ENCODE assay signal across 1 fruit fly cellular context in the genomic region with DNA sequence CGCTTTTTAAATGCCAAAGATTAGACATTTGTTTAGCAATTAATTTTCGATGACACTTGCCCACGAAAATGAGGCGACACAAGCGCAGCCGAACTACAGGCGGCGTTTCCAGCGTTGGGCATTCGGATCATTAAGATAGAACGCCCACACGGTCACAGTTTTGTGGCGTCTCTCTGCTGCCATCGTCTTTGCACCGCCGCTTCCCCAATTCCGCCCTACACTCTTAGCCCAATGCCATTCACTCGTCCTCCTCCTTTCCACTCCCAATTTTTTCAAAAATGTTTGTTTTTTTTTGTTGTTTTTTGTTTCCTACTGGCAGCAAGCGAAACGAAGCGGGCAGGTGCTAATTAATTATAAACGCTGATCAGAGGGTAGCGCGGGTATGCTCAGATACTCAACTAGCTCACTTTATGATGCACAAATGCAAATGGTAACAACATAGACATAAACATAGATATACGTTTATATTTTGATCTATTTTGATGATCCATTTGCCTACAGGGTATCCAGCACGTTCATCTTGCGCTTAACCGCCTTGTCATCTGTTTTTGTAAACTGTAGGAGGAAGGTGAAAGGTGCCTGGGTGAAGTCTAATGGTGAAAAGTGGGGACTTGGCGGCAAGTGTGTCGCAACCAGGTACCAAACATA.
TF ChIP-seq lines count a peak whose summit lies in the region.

No protein-coding gene starts in this region.

TF ChIP-seq in whole organism, embryonic, 481 proteins besides CTCF, POLR2A, EP300 and RAD21 (continued from another document and continues in another):
- peak; percentile 43 for TF ChIP-seq CG8359 (GFP tag; optimal IDR thresholded peaks at IDR 0.05; lab: Kevin White, UChicago; ENCODE audit: borderline replicate concordance)
- peak; percentile 76 for TF ChIP-seq chn (GFP tag; optimal IDR thresholded peaks at IDR 0.05; lab: Kevin White, UChicago)
- no peak for TF ChIP-seq HLHmδ (GFP tag; optimal IDR thresholded peaks at IDR 0.05; lab: Kevin White, UChicago)
- peak; percentile 82; the same call in 1 of the 2 replicates for TF ChIP-seq ranshi (GFP tag; IDR thresholded peaks at IDR 0.05; lab: Robert Waterston, UW)
- TF ChIP-seq tap (tag; optimal IDR thresholded peaks at IDR 0.05; lab: Kevin White, UChicago) = peak; percentile 65
- TF ChIP-seq CG10654 (GFP tag; optimal IDR thresholded peaks at IDR 0.05; lab: Kevin White, UChicago) = peak; percentile 72
- peak; percentile 43 for TF ChIP-seq MTF-1 (GFP tag; optimal IDR thresholded peaks at IDR 0.05; lab: Kevin White, UChicago; ENCODE audit: borderline replicate concordance)
- TF ChIP-seq CG10543 (GFP tag; optimal IDR thresholded peaks at IDR 0.05; lab: Kevin White, UChicago) = no peak
- TF ChIP-seq tll (GFP tag; optimal IDR thresholded peaks at IDR 0.05; lab: Kevin White, UChicago) = no peak
- TF ChIP-seq twi (tag; optimal IDR thresholded peaks at IDR 0.05; lab: Kevin White, UChicago) = peak; percentile 32
- no peak for TF ChIP-seq lov (optimal IDR thresholded peaks at IDR 0.05; lab: Kevin White, UChicago)
- peak; percentile 81; the same call in 2 of the 3 replicates for TF ChIP-seq lov (GFP tag; IDR thresholded peaks at IDR 0.05; lab: Robert Waterston, UW)
- peak; percentile 23 for TF ChIP-seq CG30020 (tag; optimal IDR thresholded peaks at IDR 0.05; lab: Kevin White, UChicago)
- TF ChIP-seq CG18476 (GFP tag; optimal IDR thresholded peaks at IDR 0.05; lab: Kevin White, UChicago) = peak; percentile 66
- peak; percentile 84 for TF ChIP-seq esg (GFP tag; conservative IDR thresholded peaks at IDR 0.05; lab: Robert Waterston, UW)
- TF ChIP-seq CG7928 (GFP tag; optimal IDR thresholded peaks at IDR 0.05; lab: Kevin White, UChicago) = peak; percentile 10
- TF ChIP-seq CG12299 (tag; optimal IDR thresholded peaks at IDR 0.05; lab: Kevin White, UChicago) = no peak
- no peak for TF ChIP-seq CG14860 (GFP tag; IDR thresholded peaks at IDR 0.05; lab: Robert Waterston, UW; ENCODE audit: partially characterized antibody)
- TF ChIP-seq CG4424 (GFP tag; optimal IDR thresholded peaks at IDR 0.05; lab: Kevin White, UChicago) = peak; percentile 80
- TF ChIP-seq ato (GFP tag; IDR thresholded peaks at IDR 0.05; lab: Robert Waterston, UW; ENCODE audit: partially characterized antibody) = no peak
- peak; percentile 53 for TF ChIP-seq org-1 (GFP tag; optimal IDR thresholded peaks at IDR 0.05; lab: Kevin White, UChicago)
- TF ChIP-seq CG11456 (GFP tag; IDR thresholded peaks at IDR 0.05; lab: Robert Waterston, UW) = peak; percentile 91
- TF ChIP-seq CG11695 (GFP tag; IDR thresholded peaks at IDR 0.05; lab: Robert Waterston, UW) = peak; percentile 82
- TF ChIP-seq NK7.1 (GFP tag; optimal IDR thresholded peaks at IDR 0.05; lab: Kevin White, UChicago) = peak; percentile 53
- peak; percentile 73 for TF ChIP-seq CG30431 (GFP tag; optimal IDR thresholded peaks at IDR 0.05; lab: Kevin White, UChicago)
- TF ChIP-seq dmrt11E (tag; optimal IDR thresholded peaks at IDR 0.05; lab: Kevin White, UChicago) = peak; percentile 71
- TF ChIP-seq PHDP (tag; optimal IDR thresholded peaks at IDR 0.05; lab: Kevin White, UChicago) = peak; percentile 64
- peak; percentile 50 for TF ChIP-seq vfl (GFP tag; optimal IDR thresholded peaks at IDR 0.05; lab: Kevin White, UChicago)
- peak; percentile 83 for TF ChIP-seq CG32767 (GFP tag; IDR thresholded peaks at IDR 0.05; lab: Robert Waterston, UW)
- peak; percentile 24 for TF ChIP-seq CG7556 (GFP tag; optimal IDR thresholded peaks at IDR 0.05; lab: Kevin White, UChicago)
- no peak for TF ChIP-seq CG12236 (GFP tag; optimal IDR thresholded peaks at IDR 0.05; lab: Kevin White, UChicago)
- TF ChIP-seq btn (GFP tag; optimal IDR thresholded peaks at IDR 0.05; lab: Kevin White, UChicago) = peak; percentile 68
- no peak for TF ChIP-seq Hr39 (optimal IDR thresholded peaks at IDR 0.05; lab: Kevin White, UChicago)
- no peak for TF ChIP-seq ash1 (GFP tag; optimal IDR thresholded peaks at IDR 0.05; lab: Kevin White, UChicago)
- peak; percentile 92 for TF ChIP-seq CG1603 (tag; optimal IDR thresholded peaks at IDR 0.05; lab: Kevin White, UChicago)
- peak; percentile 58 for TF ChIP-seq Dip3 (GFP tag; optimal IDR thresholded peaks at IDR 0.05; lab: Kevin White, UChicago)
- peak; percentile 79 for TF ChIP-seq slp2 (GFP tag; optimal IDR thresholded peaks at IDR 0.05; lab: Kevin White, UChicago)
- peak; percentile 47 for TF ChIP-seq CG2202 (tag; optimal IDR thresholded peaks at IDR 0.05; lab: Kevin White, UChicago)
- peak; percentile 56 for TF ChIP-seq danr (GFP tag; IDR thresholded peaks at IDR 0.05; lab: Robert Waterston, UW)
- TF ChIP-seq CG12071 (GFP tag; optimal IDR thresholded peaks at IDR 0.05; lab: Kevin White, UChicago) = peak; percentile 73
- no peak for TF ChIP-seq CG8478 (optimal IDR thresholded peaks at IDR 0.05; lab: Kevin White, UChicago)
- no peak for TF ChIP-seq Trl (optimal IDR thresholded peaks at IDR 0.05; lab: Kevin White, UChicago)
- peak; percentile 76 for TF ChIP-seq Trl (GFP tag; optimal IDR thresholded peaks at IDR 0.05; lab: Kevin White, UChicago)
- TF ChIP-seq CG13123 (GFP tag; optimal IDR thresholded peaks at IDR 0.05; lab: Kevin White, UChicago) = peak; percentile 40
- TF ChIP-seq hbn (GFP tag; IDR thresholded peaks at IDR 0.05; lab: Robert Waterston, UW; ENCODE audit: partially characterized antibody) = no peak
- peak; percentile 83 for TF ChIP-seq fd96Cb (tag; optimal IDR thresholded peaks at IDR 0.05; lab: Kevin White, UChicago)
- peak; percentile 82 for TF ChIP-seq mam (GFP tag; optimal IDR thresholded peaks at IDR 0.05; lab: Kevin White, UChicago)
- TF ChIP-seq Xbp1 (GFP tag; optimal IDR thresholded peaks at IDR 0.05; lab: Kevin White, UChicago) = peak; percentile 75
- peak; percentile 37; the same call in 1 of the 2 replicates for TF ChIP-seq wdn (GFP tag; IDR thresholded peaks at IDR 0.05; lab: Robert Waterston, UW)
- no peak for TF ChIP-seq Scr (GFP tag; IDR thresholded peaks at IDR 0.05; lab: Robert Waterston, UW; ENCODE audit: partially characterized antibody)
- TF ChIP-seq CG6683 (GFP tag; optimal IDR thresholded peaks at IDR 0.05; lab: Kevin White, UChicago) = peak; percentile 23
- TF ChIP-seq trh (GFP tag; optimal IDR thresholded peaks at IDR 0.05; lab: Kevin White, UChicago) = peak; percentile 10
- no peak for TF ChIP-seq CG3838 (GFP tag; optimal IDR thresholded peaks at IDR 0.05; lab: Kevin White, UChicago)
- peak; percentile 53 for TF ChIP-seq CG5180 (GFP tag; optimal IDR thresholded peaks at IDR 0.05; lab: Kevin White, UChicago)
- no peak for TF ChIP-seq unc-4 (GFP tag; IDR thresholded peaks at IDR 0.05; lab: Robert Waterston, UW; ENCODE audit: partially characterized antibody)
- peak; percentile 49 for TF ChIP-seq CG3163 (GFP tag; optimal IDR thresholded peaks at IDR 0.05; lab: Kevin White, UChicago)
- peak; percentile 80 for TF ChIP-seq Antp (GFP tag; optimal IDR thresholded peaks at IDR 0.05; lab: Kevin White, UChicago)
- peak; percentile 80 for TF ChIP-seq CG5245 (GFP tag; optimal IDR thresholded peaks at IDR 0.05; lab: Kevin White, UChicago)
- TF ChIP-seq Fer1 (GFP tag; optimal IDR thresholded peaks at IDR 0.05; lab: Kevin White, UChicago) = peak; percentile 32
- TF ChIP-seq shn (GFP tag; optimal IDR thresholded peaks at IDR 0.05; lab: Kevin White, UChicago) = peak; percentile 56
- TF ChIP-seq ci (GFP tag; IDR thresholded peaks at IDR 0.05; lab: Robert Waterston, UW) = peak; percentile 88
- no peak for TF ChIP-seq h (optimal IDR thresholded peaks at IDR 0.05; lab: Kevin White, UChicago)
- peak; percentile 64; the same call in 2 of the 3 replicates for TF ChIP-seq CG14050 (GFP tag; IDR thresholded peaks at IDR 0.05; lab: Robert Waterston, UW)
- peak; percentile 77 for TF ChIP-seq tin (GFP tag; optimal IDR thresholded peaks at IDR 0.05; lab: Kevin White, UChicago)
- peak; percentile 71 for TF ChIP-seq CG10209 (GFP tag; optimal IDR thresholded peaks at IDR 0.05; lab: Kevin White, UChicago)
- TF ChIP-seq H15 (GFP tag; IDR thresholded peaks at IDR 0.05; lab: Robert Waterston, UW) = peak; percentile 82
- no peak for TF ChIP-seq Bteb2 (GFP tag; optimal IDR thresholded peaks at IDR 0.05; lab: Kevin White, UChicago)
- TF ChIP-seq schlank (tag; optimal IDR thresholded peaks at IDR 0.05; lab: Kevin White, UChicago) = no peak
- TF ChIP-seq CG7357 (GFP tag; IDR thresholded peaks at IDR 0.05; lab: Robert Waterston, UW) = peak; percentile 79; the same call in 2 of the 3 replicates
- peak; percentile 29 for TF ChIP-seq CG9437 (GFP tag; optimal IDR thresholded peaks at IDR 0.05; lab: Kevin White, UChicago)
- TF ChIP-seq B-H1 (GFP tag; IDR thresholded peaks at IDR 0.05; lab: Robert Waterston, UW) = peak; percentile 80
- TF ChIP-seq CG13894 (tag; optimal IDR thresholded peaks at IDR 0.05; lab: Kevin White, UChicago) = no peak
- no peak for TF ChIP-seq Tbp (GFP tag; optimal IDR thresholded peaks at IDR 0.05; lab: Kevin White, UChicago)
- TF ChIP-seq onecut (GFP tag; IDR thresholded peaks at IDR 0.05; lab: Robert Waterston, UW) = peak; percentile 61
- peak; percentile 62 for TF ChIP-seq CG6254 (GFP tag; optimal IDR thresholded peaks at IDR 0.05; lab: Kevin White, UChicago)
- no peak for TF ChIP-seq CG15073 (GFP tag; optimal IDR thresholded peaks at IDR 0.05; lab: Kevin White, UChicago)
- no peak for TF ChIP-seq nerfin-2 (GFP tag; IDR thresholded peaks at IDR 0.05; lab: Robert Waterston, UW; ENCODE audit: partially characterized antibody)
- TF ChIP-seq Lhr (GFP tag; optimal IDR thresholded peaks at IDR 0.05; lab: Kevin White, UChicago) = peak; percentile 13
- TF ChIP-seq Doc2 (GFP tag; IDR thresholded peaks at IDR 0.05; lab: Robert Waterston, UW) = no peak
- TF ChIP-seq CG1647 (GFP tag; optimal IDR thresholded peaks at IDR 0.05; lab: Kevin White, UChicago) = peak; percentile 72
- TF ChIP-seq gce (GFP tag; IDR thresholded peaks at IDR 0.05; lab: Robert Waterston, UW) = peak; percentile 79; the same call in 1 of the 3 replicates
- TF ChIP-seq CG11093 (GFP tag; IDR thresholded peaks at IDR 0.05; lab: Robert Waterston, UW) = peak; percentile 82
- TF ChIP-seq bab2 (GFP tag; optimal IDR thresholded peaks at IDR 0.05; lab: Kevin White, UChicago) = peak; percentile 81
- peak; percentile 61 for TF ChIP-seq CG14710 (tag; optimal IDR thresholded peaks at IDR 0.05; lab: Kevin White, UChicago)
- peak; percentile 69 for TF ChIP-seq CG9609 (GFP tag; optimal IDR thresholded peaks at IDR 0.05; lab: Kevin White, UChicago)
- peak; percentile 65 for TF ChIP-seq ssp (GFP tag; IDR thresholded peaks at IDR 0.05; lab: Robert Waterston, UW)
- no peak for TF ChIP-seq CG3065 (GFP tag; optimal IDR thresholded peaks at IDR 0.05; lab: Kevin White, UChicago)
- peak; percentile 97 for TF ChIP-seq Med (GFP tag; lab: Kevin White, UChicago)
- peak; percentile 38 for TF ChIP-seq CG31388 (GFP tag; optimal IDR thresholded peaks at IDR 0.05; lab: Kevin White, UChicago)
- peak in 1 of 2 experiments; percentile 87 for TF ChIP-seq eve (GFP tag; optimal IDR thresholded peaks at IDR 0.05; lab: Kevin White, UChicago)
- TF ChIP-seq Drgx (GFP tag; IDR thresholded peaks at IDR 0.05; lab: Robert Waterston, UW) = peak; percentile 45; the same call in 1 of the 2 replicates
- TF ChIP-seq CG6765 (GFP tag; optimal IDR thresholded peaks at IDR 0.05; lab: Kevin White, UChicago) = no peak
- no peak for TF ChIP-seq pzg (GFP tag; optimal IDR thresholded peaks at IDR 0.05; lab: Kevin White, UChicago)
- TF ChIP-seq CG13424 (tag; optimal IDR thresholded peaks at IDR 0.05; lab: Kevin White, UChicago) = peak; percentile 74
- peak; percentile 68 for TF ChIP-seq fd64A (GFP tag; optimal IDR thresholded peaks at IDR 0.05; lab: Kevin White, UChicago)
- peak; percentile 46 for TF ChIP-seq maf-S (GFP tag; optimal IDR thresholded peaks at IDR 0.05; lab: Kevin White, UChicago)
- peak; percentile 64 for TF ChIP-seq kay (GFP tag; optimal IDR thresholded peaks at IDR 0.05; lab: Kevin White, UChicago)
- peak; percentile 79 for TF ChIP-seq Abd-B (GFP tag; optimal IDR thresholded peaks at IDR 0.05; lab: Kevin White, UChicago)
- peak; percentile 20 for TF ChIP-seq Deaf1 (tag; optimal IDR thresholded peaks at IDR 0.05; lab: Kevin White, UChicago)
- peak; percentile 61 for TF ChIP-seq Meics (GFP tag; optimal IDR thresholded peaks at IDR 0.05; lab: Kevin White, UChicago)
- peak; percentile 71 for TF ChIP-seq CG9727 (GFP tag; optimal IDR thresholded peaks at IDR 0.05; lab: Kevin White, UChicago)
- no peak for TF ChIP-seq pros (GFP tag; optimal IDR thresholded peaks at IDR 0.05; lab: Kevin White, UChicago)
- TF ChIP-seq Neu2 (GFP tag; optimal IDR thresholded peaks at IDR 0.05; lab: Kevin White, UChicago; ENCODE audit: borderline replicate concordance) = no peak
- peak; percentile 51 for TF ChIP-seq CG6654 (GFP tag; optimal IDR thresholded peaks at IDR 0.05; lab: Kevin White, UChicago)
- peak; percentile 57 for TF ChIP-seq CG12659 (GFP tag; optimal IDR thresholded peaks at IDR 0.05; lab: Kevin White, UChicago)
- peak; percentile 15; the same call in 1 of the 2 replicates for TF ChIP-seq CG11696 (GFP tag; IDR thresholded peaks at IDR 0.05; lab: Robert Waterston, UW)
- TF ChIP-seq CG16813 (GFP tag; IDR thresholded peaks at IDR 0.05; lab: Robert Waterston, UW; ENCODE audit: partially characterized antibody) = no peak
- TF ChIP-seq CG8290 (GFP tag; optimal IDR thresholded peaks at IDR 0.05; lab: Kevin White, UChicago) = peak; percentile 29
- TF ChIP-seq CG8290 (tag; optimal IDR thresholded peaks at IDR 0.05; lab: Kevin White, UChicago) = peak in 1 of 2 experiments; percentile 91
- TF ChIP-seq TFAM (GFP tag; optimal IDR thresholded peaks at IDR 0.05; lab: Kevin White, UChicago) = peak; percentile 17
- peak; percentile 34 for TF ChIP-seq CG11723 (GFP tag; optimal IDR thresholded peaks at IDR 0.05; lab: Kevin White, UChicago)
- TF ChIP-seq Gug (GFP tag; IDR thresholded peaks at IDR 0.05; lab: Robert Waterston, UW) = peak; percentile 83
- TF ChIP-seq row (GFP tag; IDR thresholded peaks at IDR 0.05; lab: Robert Waterston, UW) = peak; percentile 87
- peak; percentile 70 for TF ChIP-seq CG31441 (GFP tag; IDR thresholded peaks at IDR 0.05; lab: Robert Waterston, UW)
- no peak for TF ChIP-seq CG9797 (GFP tag; optimal IDR thresholded peaks at IDR 0.05; lab: Kevin White, UChicago)
- TF ChIP-seq sqz (GFP tag; optimal IDR thresholded peaks at IDR 0.05; lab: Kevin White, UChicago) = peak; percentile 15
- TF ChIP-seq Awh (GFP tag; IDR thresholded peaks at IDR 0.05; lab: Robert Waterston, UW) = peak; percentile 77
- no peak for TF ChIP-seq Dip2 (GFP tag; IDR thresholded peaks at IDR 0.05; lab: Robert Waterston, UW)
- peak; percentile 85 for TF ChIP-seq nmo (GFP tag; optimal IDR thresholded peaks at IDR 0.05; lab: Kevin White, UChicago)
- peak; percentile 79 for TF ChIP-seq Side (GFP tag; optimal IDR thresholded peaks at IDR 0.05; lab: Kevin White, UChicago)
- TF ChIP-seq CG1602 (GFP tag; optimal IDR thresholded peaks at IDR 0.05; lab: Kevin White, UChicago) = peak; percentile 68
- no peak for TF ChIP-seq zf30C (GFP tag; optimal IDR thresholded peaks at IDR 0.05; lab: Kevin White, UChicago)
